Fruit fly (Drosophila melanogaster) whole organism: ENCODE measurements around the gene Edg84A.

Experiments
- Dll ChIP-seq: fragments of >200 bp; optimal IDR thresholded peaks from 2 replicates; lab custom pipeline; 2017
- pan ChIP-seq: fragments of >200 bp; optimal IDR thresholded peaks from 2 replicates; lab custom pipeline; 2017

dm6 chr3R:6664371-6665116, 19.7 kb upstream of the Edg84A start:
- TF ChIP-seq pan (lab: Kevin White, UChicago) (no peak), Dll (lab: Kevin White, UChicago) (no peak)
